Fruit fly (Drosophila melanogaster) whole organism, embryonic: ENCODE data around the gene CG4629.
A peak's percentile ranks its signal among the peaks of the same experiment; 100 is the strongest.

ENCODE experiments used
- CG12744 ChIP-seq: fragments of 200-800 bp; sonication (Bioruptor generic); optimal IDR thresholded peaks from 2 replicates; lab custom pipeline; 2016; ENCODE audit warnings: missing biosample characterization, missing genetic modification characterization
- CG14014 ChIP-seq: fragments of 200-800 bp; sonication (Bioruptor generic); IDR thresholded peaks from 2 replicates; pipeline ENCODE4 v1.3.6; 2022; ENCODE audit warnings: missing biosample characterization, missing genetic modification characterization
- CG14965 ChIP-seq: fragments of 200-800 bp; sonication (Bioruptor generic); optimal IDR thresholded peaks from 2 replicates; lab custom pipeline; 2016; ENCODE audit warnings: missing biosample characterization, missing genetic modification characterization, borderline replicate concordance
- CG1647 ChIP-seq: fragments of 200-800 bp; sonication (Bioruptor generic); optimal IDR thresholded peaks from 3 replicates; lab custom pipeline; 2016; ENCODE audit warnings: missing biosample characterization, missing genetic modification characterization
- CG16863 ChIP-seq: fragments of 200-800 bp; sonication (Bioruptor generic); optimal IDR thresholded peaks from 3 replicates; lab custom pipeline; 2016; ENCODE audit warnings: missing biosample characterization, missing genetic modification characterization
- CG17568 ChIP-seq: fragments of 200-800 bp; sonication (Bioruptor generic); optimal IDR thresholded peaks from 2 replicates; lab custom pipeline; 2018; ENCODE audit warnings: missing biosample characterization, mild to moderate bottlenecking, missing genetic modification characterization, moderate library complexity
- CG33557 ChIP-seq: fragments of 200-800 bp; sonication (Bioruptor generic); optimal IDR thresholded peaks from 2 replicates; lab custom pipeline; 2019; ENCODE audit warnings: missing biosample characterization, mild to moderate bottlenecking, missing genetic modification characterization, moderate library complexity
- CG34422 ChIP-seq: fragments of 200-800 bp; sonication (Bioruptor generic); IDR thresholded peaks from 3 replicates; pipeline ENCODE4 v1.3.6; 2022; ENCODE audit warnings: missing biosample characterization, missing genetic modification characterization
- CG3838 ChIP-seq: fragments of 200-800 bp; sonication (Bioruptor generic); optimal IDR thresholded peaks from 3 replicates; lab custom pipeline; 2016; ENCODE audit warnings: missing biosample characterization, missing genetic modification characterization
- CG4854 ChIP-seq: fragments of 200-800 bp; sonication (Bioruptor generic); optimal IDR thresholded peaks from 2 replicates; lab custom pipeline; 2016; ENCODE audit warnings: missing biosample characterization, missing genetic modification characterization, inconsistent platforms
- CG6683 ChIP-seq: fragments of 200-800 bp; sonication (Bioruptor generic); optimal IDR thresholded peaks from 2 replicates; lab custom pipeline; 2017; ENCODE audit warnings: missing biosample characterization, mild to moderate bottlenecking, missing genetic modification characterization, missing genetic modification reagents
- CG7556 ChIP-seq: fragments of 200-800 bp; sonication (Bioruptor generic); optimal IDR thresholded peaks from 2 replicates; lab custom pipeline; 2017; ENCODE audit warnings: missing biosample characterization, mild to moderate bottlenecking, missing genetic modification characterization
- CG7745 ChIP-seq: fragments of 200-800 bp; sonication (Bioruptor generic); optimal IDR thresholded peaks from 2 replicates; lab custom pipeline; 2018; ENCODE audit warnings: missing biosample characterization, mild to moderate bottlenecking, missing genetic modification characterization, moderate library complexity
- CG7987 ChIP-seq: fragments of 200-800 bp; sonication (Bioruptor generic); optimal IDR thresholded peaks from 2 replicates; lab custom pipeline; 2018; ENCODE audit warnings: missing biosample characterization, mild to moderate bottlenecking, missing genetic modification characterization, moderate library complexity
- CkIIα-i1 ChIP-seq: fragments of 200-800 bp; sonication (Bioruptor generic); IDR thresholded peaks from 2 replicates; pipeline ENCODE4 v1.3.6; 2022; ENCODE audit warnings: missing biosample characterization, missing genetic modification characterization
- Dp ChIP-seq: fragments of 200-800 bp; sonication (Bioruptor generic); optimal IDR thresholded peaks from 2 replicates; lab custom pipeline; 2018; ENCODE audit warnings: missing biosample characterization, mild to moderate bottlenecking, missing genetic modification characterization, moderate library complexity
- Eip74EF ChIP-seq, 2 experiments: fragments of 200-800 bp in 1 of 2; fragments of >200 bp in 1 of 2; sonication (Bioruptor generic) in 1 of 2; optimal IDR thresholded peaks; 2 replicates each; lab custom pipeline; 2017 to 2019; ENCODE audit warnings: missing biosample characterization in 2 of 2, missing genetic modification characterization in 2 of 2, mild to moderate bottlenecking in 1 of 2, moderate library complexity in 1 of 2
- Fer1 ChIP-seq: fragments of 200-800 bp; sonication (Bioruptor generic); optimal IDR thresholded peaks from 2 replicates; lab custom pipeline; 2017; ENCODE audit warnings: missing biosample characterization, mild to moderate bottlenecking, missing genetic modification characterization
- HmgZ ChIP-seq: fragments of 200-800 bp; sonication (Bioruptor generic); optimal IDR thresholded peaks from 2 replicates; lab custom pipeline; 2018; ENCODE audit warnings: missing biosample characterization, mild to moderate bottlenecking, missing genetic modification characterization
- Jarid2 ChIP-seq: fragments of 200-800 bp; sonication (Bioruptor generic); optimal IDR thresholded peaks from 3 replicates; lab custom pipeline; 2017; ENCODE audit warnings: mild to moderate bottlenecking, missing biosample characterization, missing genetic modification reagents, missing genetic modification characterization
- Lpt ChIP-seq: fragments of >200 bp; optimal IDR thresholded peaks from 2 replicates; lab custom pipeline; 2018; ENCODE audit warnings: missing biosample characterization, missing genetic modification characterization
- Meics ChIP-seq: fragments of 200-800 bp; sonication (Bioruptor generic); optimal IDR thresholded peaks from 2 replicates; lab custom pipeline; 2017; ENCODE audit warnings: missing biosample characterization, mild to moderate bottlenecking, missing genetic modification characterization
- Mrtf ChIP-seq: fragments of 200-800 bp; sonication (Bioruptor generic); IDR thresholded peaks from 3 replicates; pipeline ENCODE4 v1.3.6; 2022; ENCODE audit warnings: missing biosample characterization, missing genetic modification characterization
- NFAT ChIP-seq: fragments of 200-800 bp; sonication (Bioruptor generic); IDR thresholded peaks from 2 replicates; pipeline ENCODE4 v1.3.6; 2022; ENCODE audit warnings: missing biosample characterization, missing genetic modification characterization
- Nf-YB ChIP-seq: fragments of 200-800 bp; sonication (Bioruptor generic); optimal IDR thresholded peaks from 3 replicates; lab custom pipeline; 2019; ENCODE audit warnings: missing biosample characterization, mild to moderate bottlenecking, missing genetic modification characterization, moderate library complexity
- Oli ChIP-seq: fragments of 200-800 bp; sonication (Bioruptor generic); optimal IDR thresholded peaks from 2 replicates; lab custom pipeline; 2018; ENCODE audit warnings: missing biosample characterization, mild to moderate bottlenecking, missing genetic modification characterization, moderate library complexity
- Sox100B ChIP-seq: fragments of 200-800 bp; sonication (Bioruptor generic); optimal IDR thresholded peaks from 3 replicates; lab custom pipeline; 2018; ENCODE audit warnings: missing biosample characterization, mild to moderate bottlenecking, missing genetic modification characterization
- TFAM ChIP-seq: fragments of 200-800 bp; sonication (Bioruptor generic); optimal IDR thresholded peaks from 2 replicates; lab custom pipeline; 2017; ENCODE audit warnings: missing biosample characterization, missing genetic modification characterization, inconsistent platforms
- Taf1 ChIP-seq: fragments of 200-800 bp; sonication (Bioruptor generic); IDR thresholded peaks from 2 replicates; pipeline ENCODE4 v1.3.6; 2022; ENCODE audit warnings: missing biosample characterization, missing genetic modification characterization
- Vsx1 ChIP-seq: fragments of 200-800 bp; sonication (Bioruptor generic); optimal IDR thresholded peaks from 2 replicates; lab custom pipeline; 2017; ENCODE audit warnings: missing biosample characterization, mild to moderate bottlenecking, missing genetic modification characterization, missing genetic modification reagents
- al ChIP-seq: fragments of 200-800 bp; sonication (Bioruptor generic); IDR thresholded peaks from 2 replicates; pipeline ENCODE4 v1.3.6; 2022; ENCODE audit warnings: missing biosample characterization, missing genetic modification characterization
- amos ChIP-seq: fragments of 200-800 bp; sonication (Bioruptor generic); IDR thresholded peaks from 2 replicates; pipeline ENCODE4 v1.3.6; 2022; ENCODE audit warnings: missing biosample characterization, missing genetic modification characterization; ENCODE audit not compliant: partially characterized antibody
- ap ChIP-seq: fragments of 200-800 bp; sonication (Bioruptor generic); IDR thresholded peaks from 2 replicates; pipeline ENCODE4 v1.3.6; 2022; ENCODE audit warnings: missing biosample characterization, missing genetic modification characterization
- ase ChIP-seq: fragments of 200-800 bp; sonication (Bioruptor generic); IDR thresholded peaks from 3 replicates; pipeline ENCODE4 v1.3.6; 2022; ENCODE audit warnings: missing biosample characterization, missing genetic modification characterization
- bbx ChIP-seq: fragments of 200-800 bp; sonication (Bioruptor generic); IDR thresholded peaks from 2 replicates; pipeline ENCODE4 v1.3.6; 2022; ENCODE audit warnings: missing biosample characterization, missing genetic modification characterization; ENCODE audit not compliant: partially characterized antibody
- chif ChIP-seq, 2 experiments: fragments of 200-800 bp; sonication (Bioruptor generic); optimal IDR thresholded peaks; 3 replicates each; lab custom pipeline; 2016; ENCODE audit warnings: missing biosample characterization in 2 of 2, missing genetic modification characterization in 2 of 2
- chinmo ChIP-seq: fragments of 200-800 bp; sonication (Bioruptor generic); IDR thresholded peaks from 4 replicates; pipeline ENCODE4 v1.3.6; 2022; ENCODE audit warnings: missing biosample characterization, missing genetic modification characterization; ENCODE audit not compliant: partially characterized antibody
- chm ChIP-seq: fragments of 200-800 bp; sonication (Bioruptor generic); IDR thresholded peaks from 2 replicates; pipeline ENCODE4 v1.3.6; 2022; ENCODE audit warnings: missing biosample characterization, missing genetic modification characterization
- croc ChIP-seq: fragments of 200-800 bp; sonication (Bioruptor generic); conservative IDR thresholded peaks from 3 replicates; pipeline ENCODE4 v1.3.6; 2022; ENCODE audit warnings: missing biosample characterization, missing genetic modification characterization
- crp ChIP-seq, 2 experiments: fragments of 200-800 bp; sonication (Bioruptor generic); optimal IDR thresholded peaks; 2 replicates in 1 of 2; 3 replicates in 1 of 2; lab custom pipeline; 2017; ENCODE audit warnings: missing biosample characterization in 2 of 2, missing genetic modification characterization in 2 of 2, mild to moderate bottlenecking in 1 of 2, moderate library complexity in 1 of 2
- en ChIP-seq: fragments of 200-800 bp; sonication (Bioruptor generic); optimal IDR thresholded peaks from 2 replicates; lab custom pipeline; 2016; ENCODE audit warnings: missing biosample characterization, missing genetic modification characterization
- gsb ChIP-seq: fragments of 200-800 bp; sonication (Bioruptor generic); IDR thresholded peaks from 2 replicates; pipeline ENCODE4 v1.3.6; 2022; ENCODE audit warnings: missing biosample characterization, missing genetic modification characterization
- peb ChIP-seq: fragments of 200-800 bp; sonication (Bioruptor generic); IDR thresholded peaks from 2 replicates; pipeline ENCODE4 v1.3.6; 2022; ENCODE audit warnings: missing biosample characterization, missing genetic modification characterization
- psq ChIP-seq: fragments of 200-800 bp; sonication (Bioruptor generic); optimal IDR thresholded peaks from 2 replicates; lab custom pipeline; 2017; ENCODE audit warnings: missing biosample characterization, missing genetic modification characterization
- pum ChIP-seq: fragments of 200-800 bp; sonication (Bioruptor generic); optimal IDR thresholded peaks from 2 replicates; lab custom pipeline; 2016; ENCODE audit warnings: missing biosample characterization, missing genetic modification characterization
- salm ChIP-seq: fragments of 200-800 bp; sonication (Bioruptor generic); optimal IDR thresholded peaks from 2 replicates; lab custom pipeline; 2018; ENCODE audit warnings: missing biosample characterization, mild to moderate bottlenecking, missing genetic modification characterization
- sc ChIP-seq, 3 experiments: fragments of >200 bp in 2 of 3; fragments of 200-800 bp in 1 of 3; sonication (Bioruptor generic) in 1 of 3; optimal IDR thresholded peaks; 2 replicates in 2 of 3; 3 replicates in 1 of 3; lab custom pipeline; 2017; ENCODE audit warnings: mild to moderate bottlenecking in 1 of 3, missing biosample characterization in 1 of 3, missing genetic modification characterization in 1 of 3, missing genetic modification reagents in 1 of 3
- sisA ChIP-seq: fragments of 200-800 bp; sonication (Bioruptor generic); IDR thresholded peaks from 2 replicates; pipeline ENCODE4 v1.3.6; 2022; ENCODE audit warnings: missing biosample characterization, missing genetic modification characterization
- tx ChIP-seq: fragments of 200-800 bp; sonication (Bioruptor generic); optimal IDR thresholded peaks from 2 replicates; lab custom pipeline; 2016; ENCODE audit warnings: missing biosample characterization, missing genetic modification characterization

CG4629 gene

DNA sequence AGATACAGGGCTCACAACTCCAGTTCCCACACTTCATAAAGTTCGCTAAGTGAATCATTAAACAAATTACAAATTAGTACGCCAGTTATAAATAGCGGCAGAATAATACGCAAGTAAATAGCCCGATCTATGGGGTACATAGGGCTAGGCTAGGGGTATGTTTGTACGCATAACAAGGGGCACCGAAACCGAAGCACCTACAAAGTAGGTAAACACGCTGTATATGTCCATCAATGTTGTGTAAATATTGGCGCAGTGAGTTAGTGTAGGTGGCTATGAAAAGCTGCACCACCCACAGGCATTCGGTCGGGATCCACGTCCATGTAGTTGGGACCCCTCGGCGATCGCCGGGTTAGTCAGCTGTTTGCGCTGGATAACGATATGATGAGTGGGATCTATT, 30.1 kb downstream of the CG4629 start (continued):
- TF ChIP-seq Nf-YB (GFP tag; lab: Kevin White, UChicago) (peak; percentile 79), CG7987 (GFP tag; lab: Kevin White, UChicago) (peak; percentile 98), crp (GFP tag; optimal IDR thresholded peaks at IDR 0.05; lab: Kevin White, UChicago) (peak in 1 of 2 experiments; percentile 59), Vsx1 (peak; percentile 97), psq (GFP tag; lab: Kevin White, UChicago) (peak; percentile 87), tx (peak; percentile 85), gsb (GFP tag; lab: Robert Waterston, UW) (peak; percentile 81), TFAM (peak; percentile 92), CG14014 (GFP tag; lab: Robert Waterston, UW) (peak; percentile 89), CG7745 (peak; percentile 90), Eip74EF (GFP tag; optimal IDR thresholded peaks at IDR 0.05; lab: Kevin White, UChicago) (peak in 1 of 2 experiments; percentile 82), Meics (GFP tag; lab: Kevin White, UChicago) (peak; percentile 88), peb (GFP tag; lab: Robert Waterston, UW) (peak; percentile 73), CG4854 (peak; percentile 95), ap (GFP tag; lab: Robert Waterston, UW) (peak; percentile 82), chm (peak; percentile 96), Jarid2 (GFP tag; lab: Kevin White, UChicago) (peak; percentile 84), CG17568 (GFP tag; lab: Kevin White, UChicago) (peak; percentile 96), amos (GFP tag; lab: Robert Waterston, UW) (no peak), CG16863 (GFP tag; lab: Kevin White, UChicago) (peak; percentile 93), CG1647 (GFP tag; lab: Kevin White, UChicago) (peak; percentile 94), Taf1 (peak; percentile 80), bbx (GFP tag; lab: Robert Waterston, UW) (no peak), salm (tag; lab: Kevin White, UChicago) (peak; percentile 92), chinmo (GFP tag; lab: Robert Waterston, UW) (no peak), Fer1 (peak; percentile 93), Sox100B (GFP tag; lab: Kevin White, UChicago) (peak; percentile 94), ase (GFP tag; lab: Robert Waterston, UW) (peak; percentile 84; the same call in 2 of the 3 replicates), Lpt (GFP tag; lab: Kevin White, UChicago) (no peak), Dp (GFP tag; lab: Kevin White, UChicago) (peak; percentile 3), CkIIα-i1 (GFP tag; lab: Robert Waterston, UW) (peak; percentile 65; the same call in 1 of the 2 replicates), Oli (tag; lab: Kevin White, UChicago) (peak; percentile 71), CG3838 (GFP tag; lab: Kevin White, UChicago) (peak; percentile 94), croc (peak; percentile 58), en (GFP tag; lab: Kevin White, UChicago) (peak; percentile 90), CG14965 (GFP tag; lab: Kevin White, UChicago) (peak; percentile 91), sc (optimal IDR thresholded peaks at IDR 0.05; lab: Kevin White, UChicago) (no peak), sc (GFP tag; optimal IDR thresholded peaks at IDR 0.05; lab: Kevin White, UChicago) (peak; percentile 98), al (GFP tag; lab: Robert Waterston, UW) (peak; percentile 59; the same call in 1 of the 2 replicates), HmgZ (tag; lab: Kevin White, UChicago) (peak; percentile 96), CG7556 (GFP tag; lab: Kevin White, UChicago) (peak; percentile 91), CG33557 (GFP tag; lab: Kevin White, UChicago) (peak; percentile 97), CG6683 (GFP tag; lab: Kevin White, UChicago) (peak; percentile 90), Mrtf (GFP tag; lab: Robert Waterston, UW) (peak; percentile 71; the same call in 1 of the 3 replicates), sisA (GFP tag; lab: Robert Waterston, UW) (no peak), CG12744 (peak; percentile 93), CG34422 (GFP tag; lab: Robert Waterston, UW) (peak; percentile 42; the same call in 1 of the 3 replicates), chif (GFP tag; optimal IDR thresholded peaks at IDR 0.05; lab: Kevin White, UChicago) (peak; percentile 87 to 94), NFAT (peak; percentile 81), pum (peak; percentile 85)
